Fruit fly (Drosophila melanogaster) whole organism, embryonic: ENCODE measurements around the gene PH4alphaEFB.

Source experiments
- Abd-B ChIP-seq: fragments of 200-800 bp; sonication (Bioruptor generic); optimal IDR thresholded peaks from 2 replicates; lab custom pipeline; 2018; ENCODE audit warnings: missing biosample characterization, mild to moderate bottlenecking, missing genetic modification characterization, moderate library complexity
- Antp ChIP-seq: fragments of 200-800 bp; sonication (Bioruptor generic); optimal IDR thresholded peaks from 3 replicates; lab custom pipeline; 2016; ENCODE audit warnings: missing biosample characterization, missing genetic modification characterization
- Atf-2 ChIP-seq: fragments of 200-800 bp; sonication (Bioruptor generic); optimal IDR thresholded peaks from 2 replicates; lab custom pipeline; 2016; ENCODE audit warnings: missing biosample characterization, missing genetic modification characterization
- B-H2 ChIP-seq: fragments of 200-800 bp; sonication (Bioruptor generic); optimal IDR thresholded peaks from 2 replicates; lab custom pipeline; 2018; ENCODE audit warnings: missing biosample characterization, mild to moderate bottlenecking, missing genetic modification characterization
- BEAF-32 ChIP-seq: fragments of 200-800 bp; sonication (Bioruptor generic); optimal IDR thresholded peaks from 3 replicates; lab custom pipeline; 2017; ENCODE audit warnings: missing biosample characterization, missing genetic modification characterization, mild to moderate bottlenecking, moderate library complexity, missing genetic modification reagents
- Bdp1 ChIP-seq: fragments of 200-800 bp; sonication (Bioruptor generic); optimal IDR thresholded peaks from 3 replicates; lab custom pipeline; 2016; ENCODE audit warnings: missing biosample characterization, missing genetic modification characterization
- C15 ChIP-seq: fragments of 200-800 bp; sonication (Bioruptor generic); IDR thresholded peaks from 3 replicates; pipeline ENCODE4 v1.3.6; 2022; ENCODE audit warnings: missing biosample characterization, missing genetic modification characterization
- CG10267 ChIP-seq: fragments of 200-800 bp; sonication (Bioruptor generic); optimal IDR thresholded peaks from 2 replicates; lab custom pipeline; 2018; ENCODE audit warnings: missing biosample characterization, mild to moderate bottlenecking, missing genetic modification characterization, moderate library complexity
- CG10565 ChIP-seq: fragments of 200-800 bp; sonication (Bioruptor generic); optimal IDR thresholded peaks from 3 replicates; lab custom pipeline; 2016; ENCODE audit warnings: missing biosample characterization, mild to moderate bottlenecking, missing genetic modification characterization
- CG11456 ChIP-seq: fragments of 200-800 bp; sonication (Bioruptor generic); IDR thresholded peaks from 3 replicates; pipeline ENCODE4 v1.3.6; 2022; ENCODE audit warnings: missing biosample characterization, missing genetic modification characterization
- CG11695 ChIP-seq: fragments of 200-800 bp; sonication (Bioruptor generic); IDR thresholded peaks from 3 replicates; pipeline ENCODE4 v1.3.6; 2022; ENCODE audit warnings: missing biosample characterization, missing genetic modification characterization
- CG12104 ChIP-seq: fragments of 200-800 bp; sonication (Bioruptor generic); optimal IDR thresholded peaks from 3 replicates; lab custom pipeline; 2016; ENCODE audit warnings: missing biosample characterization, missing genetic modification characterization
- CG1602 ChIP-seq: fragments of 200-800 bp; sonication (Bioruptor generic); optimal IDR thresholded peaks from 3 replicates; lab custom pipeline; 2016; ENCODE audit warnings: missing biosample characterization, missing genetic modification characterization
- CG17359 ChIP-seq: fragments of 200-800 bp; sonication (Bioruptor generic); optimal IDR thresholded peaks from 3 replicates; lab custom pipeline; 2018; ENCODE audit warnings: missing biosample characterization, mild to moderate bottlenecking, missing genetic modification characterization, moderate library complexity
- CG2202 ChIP-seq: fragments of 200-800 bp; sonication (Bioruptor generic); optimal IDR thresholded peaks from 2 replicates; lab custom pipeline; 2018; ENCODE audit warnings: missing biosample characterization, mild to moderate bottlenecking, missing genetic modification characterization
- CG3726 ChIP-seq: fragments of 200-800 bp; sonication (Bioruptor generic); IDR thresholded peaks from 3 replicates; pipeline ENCODE4, ENCODE4 v1.3.6; 2022; ENCODE audit warnings: missing biosample characterization, missing genetic modification characterization
- CG6254 ChIP-seq: fragments of 200-800 bp; sonication (Bioruptor generic); optimal IDR thresholded peaks from 3 replicates; lab custom pipeline; 2017; ENCODE audit warnings: mild to moderate bottlenecking, missing biosample characterization, missing genetic modification reagents, missing genetic modification characterization
- CG8765 ChIP-seq: fragments of 200-800 bp; sonication (Bioruptor generic); IDR thresholded peaks from 2 replicates; pipeline ENCODE4 v1.3.6; 2022; ENCODE audit warnings: missing biosample characterization, missing genetic modification characterization
- CG9727 ChIP-seq: fragments of 200-800 bp; sonication (Bioruptor generic); optimal IDR thresholded peaks from 3 replicates; lab custom pipeline; 2017; ENCODE audit warnings: missing biosample characterization, mild to moderate bottlenecking, missing genetic modification characterization
- CG9876 ChIP-seq: fragments of 200-800 bp; sonication (Bioruptor generic); optimal IDR thresholded peaks from 2 replicates; lab custom pipeline; 2016; ENCODE audit warnings: missing biosample characterization, missing genetic modification characterization
- CHES-1-like ChIP-seq: fragments of 200-800 bp; sonication (Bioruptor generic); optimal IDR thresholded peaks from 2 replicates; lab custom pipeline; 2016; ENCODE audit warnings: missing biosample characterization, missing genetic modification characterization
- CrebB ChIP-seq: fragments of 200-800 bp; sonication (Bioruptor generic); optimal IDR thresholded peaks from 3 replicates; lab custom pipeline; 2018; ENCODE audit warnings: missing biosample characterization, mild to moderate bottlenecking, missing genetic modification characterization
- Deaf1 ChIP-seq: fragments of 200-800 bp; optimal IDR thresholded peaks from 3 replicates; lab custom pipeline; 2019; ENCODE audit warnings: missing biosample characterization, mild to moderate bottlenecking, missing genetic modification characterization, moderate library complexity
- HLHmδ ChIP-seq: fragments of 200-800 bp; sonication (Bioruptor generic); optimal IDR thresholded peaks from 2 replicates; lab custom pipeline; 2018; ENCODE audit warnings: missing biosample characterization, mild to moderate bottlenecking, missing genetic modification characterization, moderate library complexity
- Hr3 ChIP-seq: fragments of 200-800 bp; sonication (Bioruptor generic); optimal IDR thresholded peaks from 3 replicates; lab custom pipeline; 2016; ENCODE audit warnings: missing biosample characterization, missing genetic modification characterization
- MTF-1 ChIP-seq: fragments of 200-800 bp; sonication (Bioruptor generic); optimal IDR thresholded peaks from 2 replicates; lab custom pipeline; 2018; ENCODE audit warnings: missing biosample characterization, mild to moderate bottlenecking, missing genetic modification characterization, borderline replicate concordance
- Neu2 ChIP-seq: fragments of 200-800 bp; sonication (Bioruptor generic); optimal IDR thresholded peaks from 3 replicates; lab custom pipeline; 2016; ENCODE audit warnings: missing biosample characterization, missing genetic modification characterization, borderline replicate concordance
- Nf-YC ChIP-seq: fragments of 200-800 bp; optimal IDR thresholded peaks from 3 replicates; lab custom pipeline; 2019; ENCODE audit warnings: missing biosample characterization, mild to moderate bottlenecking, missing genetic modification characterization, moderate library complexity
- NfI ChIP-seq: fragments of 200-800 bp; sonication (Bioruptor generic); optimal IDR thresholded peaks from 3 replicates; lab custom pipeline; 2018; ENCODE audit warnings: missing biosample characterization, mild to moderate bottlenecking, missing genetic modification characterization, moderate library complexity
- Spps ChIP-seq: fragments of 200-800 bp; sonication (Bioruptor generic); optimal IDR thresholded peaks from 2 replicates; lab custom pipeline; 2018; ENCODE audit warnings: missing biosample characterization, mild to moderate bottlenecking, missing genetic modification characterization
- YL-1 ChIP-seq: fragments of 200-800 bp; sonication (Bioruptor generic); optimal IDR thresholded peaks from 3 replicates; lab custom pipeline; 2017; ENCODE audit warnings: missing biosample characterization, mild to moderate bottlenecking, missing genetic modification characterization
- ato ChIP-seq: fragments of 200-800 bp; sonication (Bioruptor generic); IDR thresholded peaks from 2 replicates; pipeline ENCODE4 v1.3.6; 2022; ENCODE audit warnings: missing biosample characterization, missing genetic modification characterization; ENCODE audit not compliant: partially characterized antibody
- bbx ChIP-seq: fragments of 200-800 bp; sonication (Bioruptor generic); IDR thresholded peaks from 2 replicates; pipeline ENCODE4 v1.3.6; 2022; ENCODE audit warnings: missing biosample characterization, missing genetic modification characterization; ENCODE audit not compliant: partially characterized antibody
- bsh ChIP-seq, 2 experiments: fragments of 200-800 bp; sonication (Bioruptor generic); optimal IDR thresholded peaks; 2 replicates each; lab custom pipeline; 2017 to 2018; ENCODE audit warnings: mild to moderate bottlenecking in 2 of 2, missing biosample characterization in 2 of 2, missing genetic modification characterization in 2 of 2, moderate library complexity in 1 of 2
- disco-r ChIP-seq: fragments of 200-800 bp; sonication (Bioruptor generic); optimal IDR thresholded peaks from 2 replicates; lab custom pipeline; 2016; ENCODE audit warnings: missing biosample characterization, missing genetic modification characterization
- emc ChIP-seq: fragments of 200-800 bp; sonication (Bioruptor generic); optimal IDR thresholded peaks from 2 replicates; lab custom pipeline; 2016; ENCODE audit warnings: missing biosample characterization, missing genetic modification characterization
- eve ChIP-seq, 2 experiments: fragments of >200 bp; optimal IDR thresholded peaks; 2 replicates each; lab custom pipeline; 2017; ENCODE audit warnings: missing biosample characterization in 2 of 2, missing genetic modification characterization in 2 of 2
- fd102C ChIP-seq: fragments of 200-800 bp; sonication (Bioruptor generic); optimal IDR thresholded peaks from 2 replicates; lab custom pipeline; 2018; ENCODE audit warnings: missing biosample characterization, mild to moderate bottlenecking, missing genetic modification characterization, moderate library complexity
- gce ChIP-seq: fragments of 200-800 bp; sonication (Bioruptor generic); IDR thresholded peaks from 3 replicates; pipeline ENCODE4 v1.3.6; 2022; ENCODE audit warnings: missing biosample characterization, missing genetic modification characterization
- gro ChIP-seq: fragments of 200-800 bp; sonication (Bioruptor generic); optimal IDR thresholded peaks from 2 replicates; lab custom pipeline; 2016; ENCODE audit warnings: missing biosample characterization, missing genetic modification characterization
- hkb ChIP-seq, 2 experiments: fragments of 200-800 bp in 1 of 2; fragments of >200 bp in 1 of 2; sonication (Bioruptor generic) in 1 of 2; IDR thresholded peaks in 1 of 2; optimal IDR thresholded peaks in 1 of 2; 2 replicates each; pipeline versions ENCODE4 v1.3.6 to Lab custom; 2017 to 2022; ENCODE audit warnings: missing biosample characterization in 1 of 2, missing genetic modification characterization in 1 of 2
- lbe ChIP-seq: fragments of 200-800 bp; sonication (Bioruptor generic); optimal IDR thresholded peaks from 2 replicates; lab custom pipeline; 2016; ENCODE audit warnings: missing biosample characterization, mild to moderate bottlenecking, missing genetic modification characterization
- onecut ChIP-seq: fragments of 200-800 bp; sonication (Bioruptor generic); IDR thresholded peaks from 2 replicates; pipeline ENCODE4 v1.3.6; 2022; ENCODE audit warnings: missing biosample characterization, missing genetic modification characterization
- pnt ChIP-seq: fragments of 200-800 bp; sonication (Bioruptor generic); optimal IDR thresholded peaks from 3 replicates; lab custom pipeline; 2016; ENCODE audit warnings: missing biosample characterization, missing genetic modification characterization
- repo ChIP-seq: fragments of 200-800 bp; sonication (Bioruptor generic); optimal IDR thresholded peaks from 2 replicates; lab custom pipeline; 2016; ENCODE audit warnings: missing biosample characterization, missing genetic modification characterization
- sqz ChIP-seq: fragments of 200-800 bp; sonication (Bioruptor generic); optimal IDR thresholded peaks from 3 replicates; lab custom pipeline; 2018; ENCODE audit warnings: missing biosample characterization, mild to moderate bottlenecking, missing genetic modification characterization
- ttk ChIP-seq: fragments of 200-800 bp; sonication (Bioruptor generic); IDR thresholded peaks from 2 replicates; pipeline ENCODE4 v2.1.2; 2022; ENCODE audit warnings: missing biosample characterization, missing genetic modification characterization
- usp ChIP-seq: fragments of >200 bp; optimal IDR thresholded peaks from 2 replicates; lab custom pipeline; 2017; ENCODE audit warnings: missing biosample characterization, missing genetic modification characterization
- zen ChIP-seq: fragments of 200-800 bp; sonication (Bioruptor generic); optimal IDR thresholded peaks from 3 replicates; lab custom pipeline; 2018; ENCODE audit warnings: missing biosample characterization, mild to moderate bottlenecking, missing genetic modification characterization, moderate library complexity
- zfh1 ChIP-seq: fragments of 200-800 bp; sonication (Bioruptor generic); IDR thresholded peaks from 3 replicates; pipeline ENCODE4 v1.3.6; 2022; ENCODE audit warnings: missing biosample characterization, missing genetic modification characterization

The PH4alphaEFB gene

dm6 chr3R:30450224-30450623 is 15.6 kb upstream of the PH4alphaEFB start (continued):
- TF ChIP-seq MTF-1 (GFP tag; lab: Kevin White, UChicago) (peak; percentile 90), emc (peak; percentile 34), repo (GFP tag; lab: Kevin White, UChicago) (peak; percentile 85), CG8765 (GFP tag; lab: Robert Waterston, UW) (no peak), ato (GFP tag; lab: Robert Waterston, UW) (no peak; the same call in 1 of the 2 replicates), Bdp1 (GFP tag; lab: Kevin White, UChicago) (peak; percentile 81), eve (GFP tag; optimal IDR thresholded peaks at IDR 0.05; lab: Kevin White, UChicago) (no peak), disco-r (GFP tag; lab: Kevin White, UChicago) (peak; percentile 82), CG2202 (tag; lab: Kevin White, UChicago) (peak; percentile 87), onecut (GFP tag; lab: Robert Waterston, UW) (peak; percentile 65), CG9727 (GFP tag; lab: Kevin White, UChicago) (peak; percentile 88), bbx (no peak), usp (GFP tag; lab: Kevin White, UChicago) (no peak), CG6254 (GFP tag; lab: Kevin White, UChicago) (peak; percentile 82), CG11456 (peak; percentile 85), CG3726 (peak; percentile 89), zen (tag; lab: Kevin White, UChicago) (no peak), Abd-B (GFP tag; lab: Kevin White, UChicago) (no peak), CG1602 (GFP tag; lab: Kevin White, UChicago) (peak; percentile 69), BEAF-32 (GFP tag; lab: Kevin White, UChicago) (no peak), zfh1 (GFP tag; lab: Robert Waterston, UW) (peak; percentile 75), gce (GFP tag; lab: Robert Waterston, UW) (peak; percentile 92), NfI (GFP tag; lab: Kevin White, UChicago) (peak; percentile 47), Spps (peak; percentile 72), ttk (GFP tag; lab: Robert Waterston, UW) (peak; percentile 14; the same call in 1 of the 2 replicates), CG10565 (GFP tag; lab: Kevin White, UChicago) (peak; percentile 48), CrebB (tag; lab: Kevin White, UChicago) (peak; percentile 86), Neu2 (GFP tag; lab: Kevin White, UChicago) (no peak), Nf-YC (tag; lab: Kevin White, UChicago) (no peak), C15 (GFP tag; lab: Robert Waterston, UW) (peak; percentile 85; the same call in 1 of the 3 replicates), HLHmδ (GFP tag; lab: Kevin White, UChicago) (peak; percentile 81), bsh (GFP tag; optimal IDR thresholded peaks at IDR 0.05; lab: Kevin White, UChicago) (peak; percentile 36 to 82), lbe (GFP tag; lab: Kevin White, UChicago) (peak; percentile 94), gro (GFP tag; lab: Kevin White, UChicago) (peak; percentile 54), pnt (GFP tag; lab: Kevin White, UChicago) (peak; percentile 69), Atf-2 (peak; percentile 73), CG17359 (tag; lab: Kevin White, UChicago) (peak; percentile 79), YL-1 (GFP tag; lab: Kevin White, UChicago) (peak; percentile 80), CG10267 (tag; lab: Kevin White, UChicago) (no peak), CHES-1-like (peak; percentile 80), CG9876 (peak; percentile 41), hkb (optimal IDR thresholded peaks at IDR 0.05; lab: Kevin White, UChicago) (no peak), hkb (GFP tag; IDR thresholded peaks at IDR 0.05; lab: Robert Waterston, UW) (peak; percentile 93), sqz (GFP tag; lab: Kevin White, UChicago) (peak; percentile 58), fd102C (GFP tag; lab: Kevin White, UChicago) (no peak), CG12104 (peak; percentile 61), Deaf1 (peak; percentile 67), Hr3 (GFP tag; lab: Kevin White, UChicago) (peak; percentile 34), CG11695 (GFP tag; lab: Robert Waterston, UW) (peak; percentile 84), Antp (peak; percentile 72), B-H2 (GFP tag; lab: Kevin White, UChicago) (peak; percentile 16)
